Fruit fly (Drosophila melanogaster): ENCODE measurements around the gene CG15142.

DNA sequence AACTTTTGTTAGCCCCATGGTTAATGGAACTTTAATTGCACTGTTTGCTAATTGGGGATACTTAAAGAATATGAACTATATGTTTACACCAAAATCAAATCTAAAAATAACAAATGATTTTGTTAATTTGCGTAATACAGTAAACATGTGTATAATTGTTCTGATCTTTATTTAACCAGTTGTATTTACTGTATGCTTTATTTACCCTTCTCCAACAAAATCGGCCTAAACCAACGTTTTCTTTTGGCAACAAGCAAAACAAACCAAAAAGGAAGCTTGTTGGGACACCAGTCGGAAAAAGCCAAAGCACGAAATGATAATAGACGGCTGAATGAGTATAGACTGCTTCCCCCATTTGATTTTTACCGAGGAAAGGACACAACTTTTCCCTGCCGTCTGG is 28.0 kb downstream of the CG15142 start:
- TF ChIP-seq Mnt (GFP tag; optimal IDR thresholded peaks at IDR 0.05) (no peak), kay (GFP tag; ENCODE audit: borderline replicate concordance) (no peak), CG5204 (GFP tag; optimal IDR thresholded peaks at IDR 0.05) (no peak), CG14711 (tag; optimal IDR thresholded peaks at IDR 0.05) (no peak), CG12768 (GFP tag; optimal IDR thresholded peaks at IDR 0.05) (no peak), Hr96 (GFP tag; optimal IDR thresholded peaks at IDR 0.05) (no peak), CG11617 (GFP tag; optimal IDR thresholded peaks at IDR 0.05) (no peak), toe (GFP tag; optimal IDR thresholded peaks at IDR 0.05) (no peak), cnc (optimal IDR thresholded peaks at IDR 0.05) (no peak), CG7045 (GFP tag; optimal IDR thresholded peaks at IDR 0.05) (no peak), CG7101 (tag; optimal IDR thresholded peaks at IDR 0.05) (no peak), Crg-1 (GFP tag; optimal IDR thresholded peaks at IDR 0.05) (no peak)

Data from whole organism, adult.